Fruit fly (Drosophila melanogaster): ENCODE measurements around the gene Cyt-c1L.

Gene Cyt-c1L

DNA sequence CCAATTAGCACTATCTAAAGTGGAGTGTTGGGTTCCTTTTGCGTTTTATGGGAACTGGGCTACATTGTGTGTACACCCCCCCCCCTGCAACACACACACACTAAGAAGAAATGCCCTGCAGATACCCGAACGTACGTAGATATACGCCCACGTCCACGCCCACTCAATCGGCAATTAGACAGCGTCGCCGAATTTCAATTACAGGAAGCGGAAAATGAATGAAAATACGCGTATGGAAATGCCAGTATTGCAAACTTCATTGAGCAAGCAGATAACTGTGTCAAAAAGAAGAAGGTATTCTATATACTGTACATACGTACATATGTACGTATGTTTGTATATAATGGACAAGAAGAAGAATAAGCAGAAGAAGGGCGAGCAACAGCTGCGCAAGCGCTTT, 9.5 kb upstream of the Cyt-c1L start:
- TF ChIP-seq CrebA (GFP tag; optimal IDR thresholded peaks at IDR 0.05; ENCODE audit: borderline replicate concordance) (no peak), usp (GFP tag; optimal IDR thresholded peaks at IDR 0.05) (no peak), foxo (GFP tag; optimal IDR thresholded peaks at IDR 0.05) (no peak), dmrt93B (GFP tag; optimal IDR thresholded peaks at IDR 0.05) (no peak), ey (GFP tag; optimal IDR thresholded peaks at IDR 0.05) (no peak), Rel (GFP tag; optimal IDR thresholded peaks at IDR 0.05) (no peak), Rel (tag; optimal IDR thresholded peaks at IDR 0.05) (no peak), Jra (GFP tag; optimal IDR thresholded peaks at IDR 0.05) (no peak), CG9705 (GFP tag; optimal IDR thresholded peaks at IDR 0.05) (no peak), dsf (GFP tag; optimal IDR thresholded peaks at IDR 0.05; ENCODE audit: borderline replicate concordance) (no peak), sage (GFP tag; optimal IDR thresholded peaks at IDR 0.05) (no peak), Vsx2 (GFP tag; optimal IDR thresholded peaks at IDR 0.05; ENCODE audit: partially characterized antibody) (no peak), jim (GFP tag; optimal IDR thresholded peaks at IDR 0.05) (no peak), Abd-B (GFP tag; optimal IDR thresholded peaks at IDR 0.05) (no peak), sv (GFP tag; optimal IDR thresholded peaks at IDR 0.05) (no peak), woc (GFP tag; optimal IDR thresholded peaks at IDR 0.05) (no peak), dl (GFP tag; optimal IDR thresholded peaks at IDR 0.05; ENCODE audit: insufficient read depth in 1 of 2, partially characterized antibody in 2 of 2) (no peak), rgr (GFP tag; optimal IDR thresholded peaks at IDR 0.05) (no peak), Hnf4 (GFP tag; optimal IDR thresholded peaks at IDR 0.05) (no peak), Dfd (GFP tag; optimal IDR thresholded peaks at IDR 0.05) (no peak)

DNA sequence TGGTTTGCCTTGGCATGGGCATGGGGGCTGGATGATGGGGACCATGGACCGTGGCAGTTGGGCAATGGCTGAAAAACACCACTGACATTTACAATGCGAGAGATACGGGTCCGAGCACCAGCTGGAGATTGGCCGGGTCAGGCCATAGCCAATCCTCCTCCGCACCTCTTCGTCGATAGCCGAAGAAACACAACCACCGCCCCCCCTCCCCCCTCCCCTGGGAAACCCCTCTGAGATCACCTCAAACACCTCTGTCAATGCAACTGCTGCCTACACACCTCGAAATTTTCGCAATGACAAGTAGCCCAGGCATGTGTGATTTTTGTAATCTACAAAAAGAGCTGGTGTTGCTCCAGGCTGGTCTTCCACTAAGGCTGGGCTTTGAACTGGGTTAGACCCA, 8.6 kb upstream of the Cyt-c1L start:
- TF ChIP-seq sage (GFP tag; optimal IDR thresholded peaks at IDR 0.05): no peak
- TF ChIP-seq CG9705 (GFP tag; optimal IDR thresholded peaks at IDR 0.05): no peak
- TF ChIP-seq Hr83 (GFP tag; optimal IDR thresholded peaks at IDR 0.05; ENCODE audit: poor library complexity, severe bottlenecking): no peak
- no peak for TF ChIP-seq Vsx2 (GFP tag; optimal IDR thresholded peaks at IDR 0.05; ENCODE audit: partially characterized antibody)
- peak; percentile 89 for TF ChIP-seq Dfd (GFP tag; optimal IDR thresholded peaks at IDR 0.05)
- TF ChIP-seq rgr (GFP tag; optimal IDR thresholded peaks at IDR 0.05): no peak
- no peak for TF ChIP-seq dmrt93B (GFP tag; optimal IDR thresholded peaks at IDR 0.05)
- TF ChIP-seq CrebA (GFP tag; optimal IDR thresholded peaks at IDR 0.05; ENCODE audit: borderline replicate concordance): no peak
- TF ChIP-seq dsf (GFP tag; optimal IDR thresholded peaks at IDR 0.05; ENCODE audit: borderline replicate concordance): no peak

DNA sequence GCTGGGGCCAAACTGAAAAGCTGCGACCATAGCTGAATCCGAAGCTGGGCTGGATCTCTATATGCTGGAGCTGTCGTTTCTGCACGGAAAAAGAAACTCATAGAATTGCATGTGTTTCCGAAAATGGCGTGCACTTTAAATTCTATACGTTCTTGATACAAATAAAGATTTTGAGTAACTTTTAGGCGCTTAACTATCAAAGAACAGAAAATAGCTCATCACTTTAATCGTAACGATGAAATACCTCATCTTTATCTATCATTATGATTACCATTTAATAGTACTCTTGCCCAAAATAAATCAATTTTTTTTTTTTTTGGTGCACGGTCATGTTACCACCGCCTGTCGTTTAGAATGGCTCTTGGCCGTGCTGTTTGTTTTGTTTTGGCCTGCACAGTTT, 7.8 kb upstream of the Cyt-c1L start:
- TF ChIP-seq Myc (optimal IDR thresholded peaks at IDR 0.05): no peak
- no peak for TF ChIP-seq sv (GFP tag; optimal IDR thresholded peaks at IDR 0.05)
- no peak for TF ChIP-seq Jra (GFP tag; optimal IDR thresholded peaks at IDR 0.05)
- TF ChIP-seq rgr (GFP tag; optimal IDR thresholded peaks at IDR 0.05): no peak
- TF ChIP-seq tai (GFP tag; optimal IDR thresholded peaks at IDR 0.05): no peak
- TF ChIP-seq HLH106 (tag; optimal IDR thresholded peaks at IDR 0.05): no peak
- no peak for TF ChIP-seq psq (GFP tag; optimal IDR thresholded peaks at IDR 0.05)
- TF ChIP-seq CG32264 (GFP tag; optimal IDR thresholded peaks at IDR 0.05): no peak
- TF ChIP-seq Vsx2 (GFP tag; optimal IDR thresholded peaks at IDR 0.05; ENCODE audit: partially characterized antibody): no peak

DNA sequence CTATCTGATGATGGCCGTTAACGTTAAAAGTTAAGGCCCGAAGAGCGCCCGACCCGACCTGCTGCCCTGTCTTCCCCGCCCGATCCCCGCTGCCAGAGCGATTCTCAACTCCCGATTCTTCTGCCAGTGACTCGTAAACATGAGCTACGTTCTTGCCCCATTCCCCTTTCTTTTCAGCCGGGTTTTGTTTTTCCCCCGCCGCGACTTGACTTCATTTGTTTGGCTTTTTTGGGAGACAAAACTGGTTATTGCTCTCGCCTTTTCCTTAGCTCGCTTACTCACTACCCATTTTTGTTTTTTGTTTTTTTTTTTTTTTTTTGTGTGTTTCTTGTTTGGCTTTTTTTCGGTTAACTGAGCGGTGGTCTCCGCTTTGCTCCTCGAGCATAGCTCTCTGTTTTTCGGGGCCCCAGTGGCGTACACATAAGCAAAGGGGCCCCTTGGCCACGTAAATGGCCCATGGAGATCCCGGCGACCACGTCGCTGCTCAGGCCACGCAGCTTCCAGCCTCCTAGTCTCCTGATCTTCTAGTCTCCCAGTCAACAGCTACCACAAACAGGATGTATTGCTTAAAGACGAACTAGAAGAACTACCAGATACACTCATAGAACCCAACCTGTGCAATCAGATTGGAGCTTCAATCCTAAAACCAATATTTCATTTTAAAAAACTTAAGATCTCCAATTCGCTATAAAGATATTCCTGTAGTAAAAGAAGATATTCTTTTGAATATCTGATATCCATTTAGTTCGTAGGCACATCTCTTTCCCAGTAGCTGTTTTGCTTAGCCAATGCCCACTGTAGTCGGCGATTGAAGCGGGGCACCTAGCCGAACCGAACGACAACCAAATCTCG, 6.8 kb upstream of the Cyt-c1L start:
- TF ChIP-seq Dfd (GFP tag; optimal IDR thresholded peaks at IDR 0.05): no peak
- TF ChIP-seq Jra (GFP tag; optimal IDR thresholded peaks at IDR 0.05): peak; percentile 5
- peak; percentile 9 for TF ChIP-seq brk (GFP tag; optimal IDR thresholded peaks at IDR 0.05)
- no peak for TF ChIP-seq Myc (optimal IDR thresholded peaks at IDR 0.05)
- TF ChIP-seq CG9705 (GFP tag; optimal IDR thresholded peaks at IDR 0.05): no peak
- TF ChIP-seq CrebA (GFP tag; optimal IDR thresholded peaks at IDR 0.05; ENCODE audit: borderline replicate concordance): no peak
- peak; percentile 59 for TF ChIP-seq Dif (GFP tag; optimal IDR thresholded peaks at IDR 0.05; ENCODE audit: partially characterized antibody)
- TF ChIP-seq Vsx2 (GFP tag; optimal IDR thresholded peaks at IDR 0.05; ENCODE audit: partially characterized antibody): peak; percentile 38
- TF ChIP-seq sv (GFP tag; optimal IDR thresholded peaks at IDR 0.05): no peak
- TF ChIP-seq woc (GFP tag; optimal IDR thresholded peaks at IDR 0.05): peak; percentile 21
- TF ChIP-seq Sp1 (GFP tag; optimal IDR thresholded peaks at IDR 0.05): peak; percentile 53
- peak; percentile 5 for TF ChIP-seq sage (GFP tag; optimal IDR thresholded peaks at IDR 0.05)
- peak; percentile 6 for TF ChIP-seq dmrt93B (GFP tag; optimal IDR thresholded peaks at IDR 0.05)
- no peak for TF ChIP-seq tai (GFP tag; optimal IDR thresholded peaks at IDR 0.05)
- TF ChIP-seq jim (GFP tag; optimal IDR thresholded peaks at IDR 0.05): peak; percentile 77
- TF ChIP-seq h (GFP tag; optimal IDR thresholded peaks at IDR 0.05): peak; percentile 29
- TF ChIP-seq HLH106 (tag; optimal IDR thresholded peaks at IDR 0.05): peak; percentile 17
- peak; percentile 49 for TF ChIP-seq ey (GFP tag; optimal IDR thresholded peaks at IDR 0.05)
- TF ChIP-seq rgr (GFP tag; optimal IDR thresholded peaks at IDR 0.05): no peak
- TF ChIP-seq lola (GFP tag; optimal IDR thresholded peaks at IDR 0.05): no peak
- TF ChIP-seq fru (GFP tag; optimal IDR thresholded peaks at IDR 0.05): peak; percentile 30
- TF ChIP-seq psq (GFP tag; optimal IDR thresholded peaks at IDR 0.05): peak; percentile 74
- TF ChIP-seq Hr83 (GFP tag; optimal IDR thresholded peaks at IDR 0.05; ENCODE audit: poor library complexity, severe bottlenecking): peak; percentile 43
- no peak for TF ChIP-seq Hr78 (GFP tag; optimal IDR thresholded peaks at IDR 0.05)
- TF ChIP-seq N (GFP tag; optimal IDR thresholded peaks at IDR 0.05): no peak
- no peak for TF ChIP-seq dsf (GFP tag; optimal IDR thresholded peaks at IDR 0.05; ENCODE audit: borderline replicate concordance)
- no peak for TF ChIP-seq Abd-B (GFP tag; optimal IDR thresholded peaks at IDR 0.05)
- no peak for TF ChIP-seq usp (GFP tag; optimal IDR thresholded peaks at IDR 0.05)
- no peak for TF ChIP-seq dl (GFP tag; optimal IDR thresholded peaks at IDR 0.05; ENCODE audit: insufficient read depth in 1 of 2, partially characterized antibody in 2 of 2)
- no peak for TF ChIP-seq CG32264 (GFP tag; optimal IDR thresholded peaks at IDR 0.05)
- TF ChIP-seq br (GFP tag; optimal IDR thresholded peaks at IDR 0.05): peak; percentile 36
- no peak for TF ChIP-seq OdsH (GFP tag; optimal IDR thresholded peaks at IDR 0.05)
- TF ChIP-seq Rel (GFP tag; optimal IDR thresholded peaks at IDR 0.05): peak; percentile 91
- TF ChIP-seq Rel (tag; optimal IDR thresholded peaks at IDR 0.05): peak; percentile 93
- peak; percentile 4 to 16 for TF ChIP-seq foxo (GFP tag; optimal IDR thresholded peaks at IDR 0.05)
